Worm (Caenorhabditis elegans): Measurements from ENCODE around the gene ric-7.

- no peak for TF ChIP-seq ceh-34 (tag; optimal IDR thresholded peaks at IDR 0.05)
- no peak for TF ChIP-seq nhr-11 (tag; optimal IDR thresholded peaks at IDR 0.05)
- TF ChIP-seq dmd-4 (tag; optimal IDR thresholded peaks at IDR 0.05; ENCODE audit: borderline replicate concordance) = no peak
- no peak for TF ChIP-seq pha-2 (tag; optimal IDR thresholded peaks at IDR 0.05)
- no peak for TF ChIP-seq ttx-3 (tag; optimal IDR thresholded peaks at IDR 0.05)
Measured at ce11 chrV:13946385-13947019, 59.2 kb downstream of the ric-7 start, which contains the start of the genes srx-10 and clec-226.

Data from whole organism, late embryonic.